Worm (Caenorhabditis elegans) whole organism, mixed stage, embryonic: ENCODE data around the gene C10A4.3.

ENCODE experiments used
- lin-13 ChIP-seq: fragments of 150-350 bp; optimal IDR thresholded peaks from 2 replicates; lab custom pipeline; 2014; ENCODE audit warnings: missing biosample characterization, missing genetic modification characterization
- nhr-2 ChIP-seq: fragments of 150-350 bp; optimal IDR thresholded peaks from 2 replicates; lab custom pipeline; 2014; ENCODE audit warnings: missing biosample characterization, missing genetic modification characterization
- nhr-28 ChIP-seq: fragments of 150-350 bp; optimal IDR thresholded peaks from 2 replicates; lab custom pipeline; 2014; ENCODE audit warnings: missing biosample characterization, missing genetic modification characterization
- unc-62 ChIP-seq: fragments of 150-350 bp; optimal IDR thresholded peaks from 2 replicates; lab custom pipeline; 2014; ENCODE audit warnings: missing biosample characterization, missing genetic modification reagents, missing genetic modification characterization

DNA sequence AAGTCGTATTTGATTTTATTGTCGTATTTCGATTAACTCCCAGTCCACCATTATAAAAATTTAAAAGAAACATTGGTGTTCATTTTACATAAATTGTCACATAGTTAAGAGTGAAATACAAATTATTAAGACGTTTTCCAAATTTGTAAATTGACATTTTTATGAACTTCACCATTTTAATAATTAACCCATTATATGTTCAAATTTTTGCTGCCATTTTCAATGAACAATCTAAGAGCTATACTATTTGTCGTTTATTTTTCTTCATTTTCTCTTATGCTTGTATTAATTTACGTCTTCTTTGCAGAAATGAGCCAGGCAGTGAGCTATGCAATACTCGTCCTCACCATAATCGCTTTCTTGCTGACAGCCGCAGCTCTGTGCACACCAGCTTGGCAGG is 25.7 kb downstream of the C10A4.3 start, which contains the start of gene clc-2:
- TF ChIP-seq nhr-2 (tag; lab: Kevin White, UChicago), result no peak
- TF ChIP-seq nhr-28 (tag; lab: Kevin White, UChicago), result no peak
- no peak for TF ChIP-seq unc-62 (GFP tag; lab: Kevin White, UChicago)
- no peak for TF ChIP-seq lin-13 (tag; lab: Kevin White, UChicago)
